Fruit fly (Drosophila melanogaster): ENCODE results near the gene CG42658.

DNA sequence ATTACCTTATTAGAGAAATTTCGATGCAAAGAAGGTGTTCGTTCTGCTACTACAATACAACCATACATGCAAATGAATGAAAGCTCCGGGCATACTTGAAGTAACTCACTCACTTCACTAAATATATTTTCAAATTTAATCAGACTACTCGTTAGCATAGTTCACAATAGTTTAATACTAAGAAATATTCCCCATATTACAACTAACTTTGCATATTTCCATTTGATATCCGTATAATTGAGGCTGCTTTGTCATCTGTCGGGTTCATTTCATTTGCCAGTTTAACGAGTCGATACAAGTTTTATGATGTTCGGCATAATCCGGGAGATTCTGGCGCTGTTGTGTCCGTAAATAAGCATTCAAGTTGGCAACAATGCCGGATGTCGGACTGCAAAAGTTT is 2.9 kb upstream of the CG42658 start, which contains the start of gene robl22E:
- no peak for TF ChIP-seq CrebA (GFP tag; optimal IDR thresholded peaks at IDR 0.05; ENCODE audit: borderline replicate concordance)
- TF ChIP-seq psq (GFP tag; optimal IDR thresholded peaks at IDR 0.05), result no peak
- no peak for TF ChIP-seq Jra (GFP tag; optimal IDR thresholded peaks at IDR 0.05)
- no peak for TF ChIP-seq HLH106 (tag; optimal IDR thresholded peaks at IDR 0.05)
- TF ChIP-seq sage (GFP tag; optimal IDR thresholded peaks at IDR 0.05), result no peak
